Worm (Caenorhabditis elegans) whole organism, L1 larva: ENCODE data around the gene srbc-67.

Source experiments
- C04F5.9 ChIP-seq: sonication (generic microtip); optimal IDR thresholded peaks from 2 replicates; lab custom pipeline; 2016; ENCODE audit warnings: missing genetic modification characterization, missing compliant biosample characterization
- C16A3.4 ChIP-seq: fragments of 150-350 bp; optimal IDR thresholded peaks from 2 replicates; lab custom pipeline; 2014; ENCODE audit warnings: missing biosample characterization, missing genetic modification characterization
- F16B12.6 ChIP-seq: fragments of 150-350 bp; optimal IDR thresholded peaks from 2 replicates; lab custom pipeline; 2014; ENCODE audit warnings: missing biosample characterization, missing genetic modification characterization
- Y116A8C.19 ChIP-seq: sonication (generic microtip); optimal IDR thresholded peaks from 2 replicates; lab custom pipeline; 2016; ENCODE audit warnings: missing compliant biosample characterization, missing genetic modification characterization, borderline replicate concordance
- aly-2 ChIP-seq: fragments of 150-350 bp; optimal IDR thresholded peaks from 2 replicates; lab custom pipeline; 2014; ENCODE audit warnings: missing biosample characterization, missing genetic modification characterization
- ceh-63 ChIP-seq: fragments of 200-800 bp; sonication (Bioruptor generic); optimal IDR thresholded peaks from 2 replicates; lab custom pipeline; 2018; ENCODE audit warnings: mild to moderate bottlenecking, missing genetic modification characterization, missing compliant biosample characterization
- ceh-82 ChIP-seq, 3 experiments: fragments of 150-350 bp in 1 of 3; sonication (generic microtip) in 2 of 3; optimal IDR thresholded peaks; 2 replicates each; lab custom pipeline; 2014 to 2017; ENCODE audit warnings: missing biosample characterization in 3 of 3, missing genetic modification characterization in 3 of 3
- ceh-88 ChIP-seq: fragments of 200-800 bp; sonication (Bioruptor generic); IDR thresholded peaks from 2 replicates; pipeline ENCODE4 v1.3.6; 2022; ENCODE audit warnings: missing genetic modification characterization, missing compliant biosample characterization
- ceh-90 ChIP-seq: sonication (generic microtip); optimal IDR thresholded peaks from 2 replicates; lab custom pipeline; 2016; ENCODE audit warnings: missing genetic modification characterization, missing compliant biosample characterization
- ces-1 ChIP-seq: fragments of 150-350 bp; optimal IDR thresholded peaks from 2 replicates; lab custom pipeline; 2014; ENCODE audit warnings: missing biosample characterization, missing genetic modification reagents, missing genetic modification characterization
- dpl-1 ChIP-seq, 3 experiments: fragments of 150-350 bp in 2 of 3; sonication (generic microtip) in 1 of 3; optimal IDR thresholded peaks; 2 replicates each; lab custom pipeline; 2014 to 2017; ENCODE audit warnings: missing biosample characterization in 3 of 3, missing genetic modification characterization in 3 of 3, missing genetic modification reagents in 3 of 3
- dsc-1 ChIP-seq: sonication (generic microtip); optimal IDR thresholded peaks from 2 replicates; lab custom pipeline; 2016; ENCODE audit warnings: mild to moderate bottlenecking, missing genetic modification characterization, missing compliant biosample characterization
- efl-1 ChIP-seq, 4 experiments: fragments of 150-350 bp; optimal IDR thresholded peaks in 3 of 4; peaks in 1 of 4; 1 replicate in 1 of 4; 2 replicates in 3 of 4; lab custom pipeline; 2014; ENCODE audit warnings: missing biosample characterization in 2 of 4, missing genetic modification characterization in 2 of 4, missing genetic modification reagents in 2 of 4
- efl-3 ChIP-seq: fragments of 200-800 bp; sonication (Bioruptor generic); optimal IDR thresholded peaks from 2 replicates; lab custom pipeline; 2018; ENCODE audit warnings: mild to moderate bottlenecking, missing genetic modification characterization, missing compliant biosample characterization
- egl-13 ChIP-seq: sonication (generic microtip); optimal IDR thresholded peaks from 2 replicates; lab custom pipeline; 2016; ENCODE audit warnings: missing genotype, missing genetic modification reagents, missing genetic modification characterization, missing compliant biosample characterization
- egl-27 ChIP-seq, 2 experiments: fragments of 150-350 bp in 1 of 2; sonication (generic microtip); optimal IDR thresholded peaks; 3 replicates each; lab custom pipeline; 2017 to 2018; ENCODE audit warnings: missing biosample characterization in 2 of 2, missing genetic modification characterization in 2 of 2, missing genetic modification reagents in 2 of 2
- elt-2 ChIP-seq: sonication (generic microtip); optimal IDR thresholded peaks from 2 replicates; lab custom pipeline; 2016; ENCODE audit warnings: missing genetic modification characterization, mild to moderate bottlenecking, inconsistent platforms, missing compliant biosample characterization, missing genetic modification reagents
- fos-1 ChIP-seq: fragments of 150-350 bp; optimal IDR thresholded peaks from 2 replicates; lab custom pipeline; 2014; ENCODE audit warnings: missing biosample characterization, missing genetic modification characterization
- grh-1 ChIP-seq: fragments of 200-800 bp; sonication (Bioruptor generic); IDR thresholded peaks from 2 replicates; pipeline ENCODE4 v1.3.6; 2022; ENCODE audit warnings: missing genetic modification reagents, missing genetic modification characterization, missing compliant biosample characterization
- hlh-17 ChIP-seq: fragments of 200-800 bp; sonication (Bioruptor generic); optimal IDR thresholded peaks from 2 replicates; lab custom pipeline; 2018; ENCODE audit warnings: missing genetic modification characterization, mild to moderate bottlenecking, missing compliant biosample characterization, moderate library complexity, borderline replicate concordance
- hpl-2 ChIP-seq: fragments of 150-350 bp; optimal IDR thresholded peaks from 2 replicates; lab custom pipeline; 2014; ENCODE audit warnings: missing biosample characterization, missing genetic modification reagents, missing genetic modification characterization
- jun-1 ChIP-seq: fragments of 150-350 bp; optimal IDR thresholded peaks from 2 replicates; lab custom pipeline; 2014; ENCODE audit warnings: missing biosample characterization, missing genetic modification reagents, missing genetic modification characterization
- lin-13 ChIP-seq: fragments of 150-350 bp; optimal IDR thresholded peaks from 2 replicates; lab custom pipeline; 2014; ENCODE audit warnings: missing biosample characterization, missing genetic modification reagents, missing genetic modification characterization
- lin-35 ChIP-seq, 2 experiments: fragments of 150-350 bp; optimal IDR thresholded peaks; 2 replicates each; lab custom pipeline; 2014; ENCODE audit warnings: missing biosample characterization in 2 of 2, missing genetic modification characterization in 2 of 2, missing genetic modification reagents in 2 of 2
- lir-3 ChIP-seq: sonication (generic microtip); optimal IDR thresholded peaks from 2 replicates; lab custom pipeline; 2016; ENCODE audit warnings: mild to moderate bottlenecking, missing genetic modification characterization, moderate library complexity, missing compliant biosample characterization; ENCODE audit not compliant: poor library complexity
- mab-9 ChIP-seq: fragments of 200-800 bp; sonication (Bioruptor generic); IDR thresholded peaks from 2 replicates; pipeline ENCODE4 v1.3.6; 2022; ENCODE audit warnings: missing genetic modification reagents, missing genetic modification characterization, missing compliant biosample characterization
- mep-1 ChIP-seq: fragments of 150-350 bp; optimal IDR thresholded peaks from 2 replicates; lab custom pipeline; 2014; ENCODE audit warnings: missing biosample characterization, missing genetic modification characterization
- nhr-12 ChIP-seq: sonication (generic microtip); optimal IDR thresholded peaks from 2 replicates; lab custom pipeline; 2017; ENCODE audit warnings: missing biosample characterization, missing genetic modification characterization
- nhr-20 ChIP-seq: sonication (generic microtip); optimal IDR thresholded peaks from 2 replicates; lab custom pipeline; 2016; ENCODE audit warnings: mild to moderate bottlenecking, missing genetic modification characterization, missing compliant biosample characterization
- nhr-47 ChIP-seq: sonication (generic microtip); optimal IDR thresholded peaks from 2 replicates; lab custom pipeline; 2016; ENCODE audit warnings: mild to moderate bottlenecking, missing genetic modification characterization, moderate library complexity, missing compliant biosample characterization
- nhr-76 ChIP-seq: sonication (generic microtip); optimal IDR thresholded peaks from 2 replicates; lab custom pipeline; 2017; ENCODE audit warnings: missing biosample characterization, missing genetic modification characterization
- nhr-84 ChIP-seq: sonication (generic microtip); optimal IDR thresholded peaks from 2 replicates; lab custom pipeline; 2017; ENCODE audit warnings: missing biosample characterization, missing genetic modification characterization
- nhr-85 ChIP-seq: sonication (generic microtip); peaks from one replicate; lab custom pipeline; 2016; ENCODE audit warnings: missing genetic modification characterization, inconsistent platforms, missing compliant biosample characterization
- pag-3 ChIP-seq: sonication (generic microtip); optimal IDR thresholded peaks from 2 replicates; lab custom pipeline; 2017; ENCODE audit warnings: missing genetic modification characterization, mild to moderate bottlenecking, missing compliant biosample characterization, antibody characterized with exemption, borderline replicate concordance; ENCODE audit not compliant: insufficient read depth
- pax-3 ChIP-seq: fragments of 200-800 bp; sonication (Bioruptor generic); optimal IDR thresholded peaks from 2 replicates; lab custom pipeline; 2018; ENCODE audit warnings: mild to moderate bottlenecking, missing genetic modification characterization, moderate library complexity, missing compliant biosample characterization
- pqm-1 ChIP-seq: sonication (generic microtip); optimal IDR thresholded peaks from 3 replicates; lab custom pipeline; 2017; ENCODE audit warnings: missing biosample characterization, missing genetic modification characterization
- rnt-1 ChIP-seq: sonication (generic microtip); optimal IDR thresholded peaks from 2 replicates; lab custom pipeline; 2016; ENCODE audit warnings: mild to moderate bottlenecking, missing genetic modification characterization, moderate library complexity, missing compliant biosample characterization
- snpc-4 ChIP-seq: fragments of 150-350 bp; optimal IDR thresholded peaks from 2 replicates; lab custom pipeline; 2014; ENCODE audit warnings: missing biosample characterization, missing genetic modification characterization
- sptf-1 ChIP-seq: fragments of 150-350 bp; optimal IDR thresholded peaks from 2 replicates; lab custom pipeline; 2014; ENCODE audit warnings: missing biosample characterization, missing genetic modification characterization
- sup-37 ChIP-seq: fragments of 200-800 bp; sonication (Bioruptor generic); optimal IDR thresholded peaks from 2 replicates; lab custom pipeline; 2018; ENCODE audit warnings: mild to moderate bottlenecking, missing genetic modification characterization, missing compliant biosample characterization
- unc-130 ChIP-seq: fragments of 150-350 bp; optimal IDR thresholded peaks from 2 replicates; lab custom pipeline; 2017; ENCODE audit warnings: missing biosample characterization, missing genetic modification characterization, inconsistent platforms
- unc-62 ChIP-seq: fragments of 150-350 bp; optimal IDR thresholded peaks from 2 replicates; lab custom pipeline; 2014; ENCODE audit warnings: missing biosample characterization, missing genetic modification reagents, missing genetic modification characterization
- unc-86 ChIP-seq: sonication (generic microtip); optimal IDR thresholded peaks from 2 replicates; lab custom pipeline; 2016; ENCODE audit warnings: missing genetic modification characterization, missing compliant biosample characterization
- unc-98 ChIP-seq: fragments of 200-800 bp; sonication (Bioruptor generic); IDR thresholded peaks from 2 replicates; pipeline ENCODE4 v1.3.6; 2022; ENCODE audit warnings: missing genetic modification characterization, missing compliant biosample characterization
- vab-15 ChIP-seq: sonication (generic microtip); optimal IDR thresholded peaks from 2 replicates; lab custom pipeline; 2017; ENCODE audit warnings: missing genotype, mild to moderate bottlenecking, missing genetic modification characterization, missing compliant biosample characterization
- xbp-1 ChIP-seq: sonication (generic microtip); optimal IDR thresholded peaks from 2 replicates; lab custom pipeline; 2016; ENCODE audit warnings: missing genetic modification characterization, missing compliant biosample characterization
- zip-4 ChIP-seq: fragments of 200-800 bp; sonication (Bioruptor generic); optimal IDR thresholded peaks from 2 replicates; lab custom pipeline; 2018; ENCODE audit warnings: mild to moderate bottlenecking, missing genetic modification characterization, moderate library complexity, missing compliant biosample characterization
- ztf-11 ChIP-seq, 2 experiments: sonication (generic microtip); optimal IDR thresholded peaks; 2 replicates each; lab custom pipeline; 2016 to 2017; ENCODE audit warnings: missing genetic modification characterization in 2 of 2, missing biosample characterization in 1 of 2, missing compliant biosample characterization in 1 of 2
- ztf-4 ChIP-seq: fragments of 150-350 bp; optimal IDR thresholded peaks from 2 replicates; lab custom pipeline; 2014; ENCODE audit warnings: missing biosample characterization, missing genetic modification characterization

The srbc-67 gene

ce11 chrV:3587633-3588032 lies 46.6 kb upstream of the srbc-67 start (continued):
- TF ChIP-seq unc-62 (GFP tag; lab: Kevin White, UChicago) = no peak
- no peak for TF ChIP-seq sptf-1 (tag; lab: Kevin White, UChicago)
- TF ChIP-seq F16B12.6 (tag; lab: Kevin White, UChicago) = no peak
- TF ChIP-seq pag-3 (tag; lab: Kevin White, UChicago) = no peak
- TF ChIP-seq xbp-1 (tag; lab: Kevin White, UChicago) = peak; percentile 32
- TF ChIP-seq nhr-20 (tag; lab: Kevin White, UChicago) = peak; percentile 29
- TF ChIP-seq ztf-4 (tag; lab: Kevin White, UChicago) = no peak
- TF ChIP-seq lin-13 = no peak
- no peak for TF ChIP-seq grh-1 (GFP tag; lab: Robert Waterston, UW)
- TF ChIP-seq ceh-63 (GFP tag; lab: Kevin White, UChicago) = no peak
- TF ChIP-seq unc-98 = no peak
- TF ChIP-seq sup-37 (GFP tag; lab: Kevin White, UChicago) = no peak
- TF ChIP-seq fos-1 = no peak
- no peak for TF ChIP-seq mep-1 (tag; lab: Kevin White, UChicago)
- TF ChIP-seq C04F5.9 = no peak
- TF ChIP-seq ces-1 (GFP tag; lab: Kevin White, UChicago) = no peak
- TF ChIP-seq dpl-1 (GFP tag; optimal IDR thresholded peaks at IDR 0.05; lab: Kevin White, UChicago) = peak; percentile 10 to 16 (median 15)
- no peak for TF ChIP-seq hlh-17 (GFP tag; lab: Kevin White, UChicago)
- TF ChIP-seq C16A3.4 (tag; lab: Kevin White, UChicago) = peak; percentile 14
- TF ChIP-seq nhr-12 (tag; lab: Kevin White, UChicago) = no peak
- no peak for TF ChIP-seq Y116A8C.19 (tag; lab: Kevin White, UChicago)
- no peak for TF ChIP-seq nhr-47 (tag; lab: Kevin White, UChicago)
- no peak for TF ChIP-seq nhr-76
- TF ChIP-seq pax-3 (tag; lab: Kevin White, UChicago) = no peak
- peak; percentile 6 for TF ChIP-seq dsc-1
- no peak for TF ChIP-seq mab-9 (GFP tag; lab: Robert Waterston, UW)
- peak in 2 of 3 experiments; percentile 14 to 21 for TF ChIP-seq ceh-82 (tag; optimal IDR thresholded peaks at IDR 0.05; lab: Kevin White, UChicago)
- no peak for TF ChIP-seq unc-86
- no peak for TF ChIP-seq egl-27 (tag; optimal IDR thresholded peaks at IDR 0.05; lab: Kevin White, UChicago)
- no peak for TF ChIP-seq ceh-88 (GFP tag; lab: Robert Waterston, UW)
- no peak for TF ChIP-seq snpc-4
- TF ChIP-seq hpl-2 = no peak
- TF ChIP-seq jun-1 (tag; lab: Kevin White, UChicago) = no peak
- peak; percentile 13 to 20 for TF ChIP-seq lin-35 (GFP tag; optimal IDR thresholded peaks at IDR 0.05; lab: Kevin White, UChicago)
- no peak for TF ChIP-seq lir-3
- peak in 1 of 2 experiments; percentile 34 for TF ChIP-seq efl-1 (optimal IDR thresholded peaks at IDR 0.05; lab: Kevin White, UChicago)
- TF ChIP-seq efl-1 (GFP tag; optimal IDR thresholded peaks at IDR 0.05 in 1 of 2; lab: Kevin White, UChicago) = peak in 1 of 2 experiments; percentile 88
- peak; percentile 36 for TF ChIP-seq nhr-85 (tag; lab: Kevin White, UChicago)
- no peak for TF ChIP-seq elt-2 (tag; lab: Kevin White, UChicago)
- TF ChIP-seq, all 84 proteins: peak for 19

DNA sequence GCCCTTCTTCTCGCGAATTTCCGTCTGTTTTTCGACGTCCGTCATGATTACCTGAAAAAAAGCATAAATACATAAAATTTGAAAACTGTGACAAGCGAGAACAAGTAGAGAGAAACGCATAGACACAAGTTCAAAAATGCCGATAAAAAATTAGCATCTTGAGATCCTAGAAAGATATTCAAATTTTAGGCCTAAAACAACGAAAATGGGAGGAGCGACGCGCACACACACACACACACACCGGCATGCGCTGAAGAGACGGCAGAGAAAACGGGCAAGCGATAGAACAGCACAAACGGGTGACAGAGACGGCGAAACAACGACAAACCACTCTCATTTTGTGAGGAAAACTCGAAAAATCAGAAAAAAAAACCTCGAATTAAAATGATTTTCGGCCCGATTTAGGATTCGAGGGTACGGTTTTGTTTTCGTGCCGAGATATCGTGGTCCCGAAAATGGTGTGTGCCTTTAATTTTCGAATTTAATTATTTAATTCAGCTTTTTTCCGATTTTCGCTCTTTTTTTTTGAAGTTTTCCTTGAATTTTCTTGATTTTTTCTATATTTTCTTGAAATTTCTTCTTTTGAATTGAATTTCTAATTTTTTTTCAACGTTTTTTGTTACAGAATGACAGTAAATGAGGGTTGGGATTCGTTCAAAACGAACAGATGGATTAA lies 45.1 kb upstream of the srbc-67 start, which contains the start of the genes rpl-11.1 and T22F3.2:
rpl-11.1 (minus strand) TSS at position 51 of the 676 bp plus-strand sequence.
T22F3.2 (plus strand) TSS at position 626 of the 676 bp plus-strand sequence.
- TF ChIP-seq ceh-90 (tag; lab: Kevin White, UChicago) (no peak), ceh-82 (tag; optimal IDR thresholded peaks at IDR 0.05; lab: Kevin White, UChicago) (peak in 1 of 3 experiments; percentile 35), aly-2 (no peak), nhr-84 (tag; lab: Kevin White, UChicago) (no peak), dpl-1 (GFP tag; optimal IDR thresholded peaks at IDR 0.05; lab: Kevin White, UChicago) (peak in 1 of 3 experiments; percentile 26), zip-4 (no peak), pqm-1 (no peak), nhr-12 (tag; lab: Kevin White, UChicago) (no peak), sptf-1 (tag; lab: Kevin White, UChicago) (no peak), pax-3 (tag; lab: Kevin White, UChicago) (no peak), ztf-11 (tag; optimal IDR thresholded peaks at IDR 0.05; lab: Kevin White, UChicago) (no peak), nhr-76 (no peak), unc-130 (tag; lab: Kevin White, UChicago) (no peak), vab-15 (tag; lab: Kevin White, UChicago) (no peak), efl-1 (optimal IDR thresholded peaks at IDR 0.05; lab: Kevin White, UChicago) (peak; percentile 31 to 55), efl-1 (GFP tag; optimal IDR thresholded peaks at IDR 0.05 in 1 of 2; lab: Kevin White, UChicago) (peak in 1 of 2 experiments; percentile 33), ceh-63 (GFP tag; lab: Kevin White, UChicago) (no peak), ces-1 (GFP tag; lab: Kevin White, UChicago) (no peak), efl-3 (no peak), rnt-1 (peak; percentile 43), hpl-2 (no peak), egl-13 (no peak)
